Worm (Caenorhabditis elegans) whole organism, young adult: ENCODE measurements around the gene Y27F2A.9.
A peak's percentile ranks its signal among the peaks of the same experiment; 100 is the strongest.

Experiments
- B0019.2 ChIP-seq: fragments of 200-800 bp; sonication (Bioruptor generic); conservative IDR thresholded peaks from 2 replicates; pipeline ENCODE4 v1.3.6; 2022; ENCODE audit warnings: missing genetic modification reagents, missing genetic modification characterization, missing compliant biosample characterization
- B0035.1 ChIP-seq: sonication (generic microtip); optimal IDR thresholded peaks from 2 replicates; lab custom pipeline; 2016; ENCODE audit warnings: missing genetic modification characterization, mild to moderate bottlenecking, missing compliant biosample characterization, missing genotype, missing genetic modification reagents
- C17E4.6 ChIP-seq: fragments of 200-800 bp; sonication (Bioruptor generic); IDR thresholded peaks from 2 replicates; pipeline ENCODE4 v1.3.6; 2022; ENCODE audit warnings: missing genetic modification reagents, missing genetic modification characterization, missing compliant biosample characterization
- F37B4.10 ChIP-seq: fragments of 200-800 bp; sonication (Bioruptor generic); IDR thresholded peaks from 2 replicates; pipeline ENCODE4 v1.3.6; 2022; ENCODE audit warnings: missing genetic modification characterization, missing compliant biosample characterization
- F49E8.2 ChIP-seq: sonication (generic microtip); optimal IDR thresholded peaks from 3 replicates; lab custom pipeline; 2017; ENCODE audit warnings: missing genetic modification characterization, mild to moderate bottlenecking, missing compliant biosample characterization, antibody characterized with exemption, moderate library complexity; ENCODE audit not compliant: insufficient read depth
- F57A8.1 ChIP-seq: fragments of 200-800 bp; sonication (Bioruptor generic); optimal IDR thresholded peaks from 2 replicates; lab custom pipeline; 2018; ENCODE audit warnings: mild to moderate bottlenecking, missing genetic modification characterization, moderate library complexity, missing compliant biosample characterization
- ama-1 ChIP-seq, 3 experiments: fragments of 150-350 bp in 1 of 3; sonication (generic microtip) in 2 of 3; optimal IDR thresholded peaks; 2 replicates each; lab custom pipeline; 2014 to 2018; ENCODE audit warnings: missing biosample characterization in 2 of 3, missing genetic modification characterization in 2 of 3, missing genetic modification reagents in 2 of 3
- atf-7 ChIP-seq: sonication (generic microtip); optimal IDR thresholded peaks from 2 replicates; lab custom pipeline; 2017; ENCODE audit warnings: mild to moderate bottlenecking, missing genetic modification characterization, missing compliant biosample characterization
- athp-1 ChIP-seq: sonication (generic microtip); optimal IDR thresholded peaks from 2 replicates; lab custom pipeline; 2017; ENCODE audit warnings: mild to moderate bottlenecking, missing genetic modification characterization, missing compliant biosample characterization
- bed-1 ChIP-seq: fragments of 200-800 bp; sonication (Bioruptor generic); IDR thresholded peaks from 2 replicates; pipeline ENCODE4 v1.3.6; 2022; ENCODE audit warnings: missing genetic modification reagents, missing genetic modification characterization, missing compliant biosample characterization
- bed-2 ChIP-seq: fragments of 200-800 bp; sonication (Bioruptor generic); IDR thresholded peaks from 2 replicates; pipeline ENCODE4 v1.3.6; 2022; ENCODE audit warnings: missing genetic modification reagents, missing genetic modification characterization, missing compliant biosample characterization
- cebp-1 ChIP-seq, 2 experiments: fragments of 200-800 bp in 1 of 2; sonication (Bioruptor generic) in 1 of 2; sonication (generic microtip) in 1 of 2; IDR thresholded peaks in 1 of 2; optimal IDR thresholded peaks in 1 of 2; 2 replicates each; pipeline versions ENCODE4 v1.3.6 to Lab custom; 2017 to 2022; ENCODE audit warnings: missing compliant biosample characterization in 2 of 2, missing genetic modification characterization in 2 of 2, mild to moderate bottlenecking in 1 of 2, missing genetic modification reagents in 1 of 2, moderate library complexity in 1 of 2
- ceh-58 ChIP-seq: fragments of 200-800 bp; sonication (Bioruptor generic); IDR thresholded peaks from 2 replicates; pipeline ENCODE4 v1.3.6; 2022; ENCODE audit warnings: missing genetic modification characterization, missing compliant biosample characterization
- dox-1 ChIP-seq: fragments of 200-800 bp; sonication (Bioruptor generic); IDR thresholded peaks from 2 replicates; pipeline ENCODE4 v1.3.6; 2022; ENCODE audit warnings: missing genetic modification reagents, missing genetic modification characterization, missing compliant biosample characterization
- egl-44 ChIP-seq: fragments of 200-800 bp; sonication (Bioruptor generic); IDR thresholded peaks from 2 replicates; pipeline ENCODE4 v1.3.6; 2022; ENCODE audit warnings: missing genetic modification reagents, missing genetic modification characterization, missing compliant biosample characterization
- egrh-3 ChIP-seq: fragments of 200-800 bp; sonication (Bioruptor generic); IDR thresholded peaks from 2 replicates; pipeline ENCODE4 v1.3.6; 2022; ENCODE audit warnings: missing genetic modification reagents, missing genetic modification characterization, missing compliant biosample characterization
- ekl-4 ChIP-seq: fragments of 200-800 bp; sonication (Bioruptor generic); IDR thresholded peaks from 2 replicates; pipeline ENCODE4 v1.3.6; 2022; ENCODE audit warnings: missing genetic modification reagents, missing genetic modification characterization, missing compliant biosample characterization
- hlh-26 ChIP-seq: fragments of 200-800 bp; sonication (Bioruptor generic); conservative IDR thresholded peaks from 2 replicates; pipeline ENCODE4 v1.3.6; 2022; ENCODE audit warnings: missing genetic modification reagents, missing genetic modification characterization, missing compliant biosample characterization
- hmg-1.2 ChIP-seq: fragments of 200-800 bp; sonication (Bioruptor generic); IDR thresholded peaks from 2 replicates; pipeline ENCODE4 v1.3.6; 2022; ENCODE audit warnings: missing genetic modification reagents, missing genetic modification characterization, missing compliant biosample characterization
- hsf-1 ChIP-seq: fragments of 200-800 bp; sonication (Bioruptor generic); IDR thresholded peaks from 2 replicates; pipeline ENCODE4 v1.3.6; 2022; ENCODE audit warnings: missing genetic modification reagents, missing genetic modification characterization, missing compliant biosample characterization
- let-526 ChIP-seq: fragments of 200-800 bp; sonication (Bioruptor generic); IDR thresholded peaks from 2 replicates; pipeline ENCODE4 v1.3.6; 2022; ENCODE audit warnings: missing genetic modification reagents, missing genetic modification characterization, missing compliant biosample characterization
- lir-1 ChIP-seq: fragments of 200-800 bp; sonication (Bioruptor generic); conservative IDR thresholded peaks from 2 replicates; pipeline ENCODE4 v1.3.6; 2022; ENCODE audit warnings: missing genetic modification reagents, missing genetic modification characterization, missing compliant biosample characterization
- lsy-27 ChIP-seq: sonication (generic microtip); optimal IDR thresholded peaks from 2 replicates; lab custom pipeline; 2017; ENCODE audit warnings: missing genetic modification characterization, mild to moderate bottlenecking, missing compliant biosample characterization, antibody characterized with exemption, missing genotype, borderline replicate concordance; ENCODE audit not compliant: insufficient read depth
- madf-10 ChIP-seq: sonication (generic microtip); optimal IDR thresholded peaks from 2 replicates; lab custom pipeline; 2016; ENCODE audit warnings: mild to moderate bottlenecking, missing genetic modification characterization, missing compliant biosample characterization
- madf-6 ChIP-seq: fragments of 200-800 bp; sonication (Bioruptor generic); IDR thresholded peaks from 2 replicates; pipeline ENCODE4 v1.3.6; 2022; ENCODE audit warnings: missing genetic modification reagents, missing genetic modification characterization, missing compliant biosample characterization
- madf-8 ChIP-seq: fragments of 200-800 bp; sonication (Bioruptor generic); conservative IDR thresholded peaks from 2 replicates; pipeline ENCODE4 v1.3.6; 2022; ENCODE audit warnings: missing genetic modification reagents, missing genetic modification characterization, missing compliant biosample characterization
- mel-28 ChIP-seq: sonication (generic microtip); optimal IDR thresholded peaks from 2 replicates; lab custom pipeline; 2016; ENCODE audit warnings: borderline replicate concordance, mild to moderate bottlenecking, missing genetic modification characterization, missing compliant biosample characterization
- nhr-120 ChIP-seq: fragments of 200-800 bp; sonication (Bioruptor generic); IDR thresholded peaks from 2 replicates; pipeline ENCODE4 v1.3.6; 2022; ENCODE audit warnings: missing genetic modification characterization, missing compliant biosample characterization
- pbrm-1 ChIP-seq: fragments of 200-800 bp; sonication (Bioruptor generic); IDR thresholded peaks from 2 replicates; pipeline ENCODE4 v1.3.6; 2022; ENCODE audit warnings: missing genetic modification reagents, missing genetic modification characterization, missing compliant biosample characterization
- sdz-38 ChIP-seq: sonication (generic microtip); optimal IDR thresholded peaks from 2 replicates; lab custom pipeline; 2016; ENCODE audit warnings: missing genotype, missing genetic modification characterization, missing compliant biosample characterization
- snpc-1.3 ChIP-seq: sonication (generic microtip); optimal IDR thresholded peaks from 2 replicates; lab custom pipeline; 2017; ENCODE audit warnings: missing genetic modification characterization, mild to moderate bottlenecking, missing compliant biosample characterization, antibody characterized with exemption, moderate library complexity, missing genotype, missing genetic modification reagents; ENCODE audit not compliant: insufficient read depth
- snpc-3.4 ChIP-seq: sonication (generic microtip); optimal IDR thresholded peaks from 2 replicates; lab custom pipeline; 2017; ENCODE audit warnings: missing genetic modification characterization, mild to moderate bottlenecking, missing compliant biosample characterization, antibody characterized with exemption, moderate library complexity, missing genotype, missing genetic modification reagents
- snpc-4 ChIP-seq, 5 experiments: fragments of 150-350 bp in 1 of 5; sonication (generic microtip) in 4 of 5; optimal IDR thresholded peaks; 2 replicates each; lab custom pipeline; 2014 to 2018; ENCODE audit warnings: missing genetic modification characterization in 5 of 5, missing biosample characterization in 3 of 5, antibody characterized with exemption in 2 of 5, mild to moderate bottlenecking in 2 of 5, missing compliant biosample characterization in 2 of 5, missing genotype in 2 of 5, moderate library complexity in 2 of 5, missing genetic modification reagents in 1 of 5
- ztf-25 ChIP-seq: fragments of 200-800 bp; sonication (Bioruptor generic); IDR thresholded peaks from 2 replicates; pipeline ENCODE4 v1.3.6; 2022; ENCODE audit warnings: missing genetic modification reagents, missing genetic modification characterization, missing compliant biosample characterization
- ztf-28 ChIP-seq: fragments of 200-800 bp; sonication (Bioruptor generic); IDR thresholded peaks from 2 replicates; pipeline ENCODE4 v1.3.6; 2022; ENCODE audit warnings: missing genetic modification reagents, missing genetic modification characterization, missing compliant biosample characterization

Y27F2A.9 gene

DNA sequence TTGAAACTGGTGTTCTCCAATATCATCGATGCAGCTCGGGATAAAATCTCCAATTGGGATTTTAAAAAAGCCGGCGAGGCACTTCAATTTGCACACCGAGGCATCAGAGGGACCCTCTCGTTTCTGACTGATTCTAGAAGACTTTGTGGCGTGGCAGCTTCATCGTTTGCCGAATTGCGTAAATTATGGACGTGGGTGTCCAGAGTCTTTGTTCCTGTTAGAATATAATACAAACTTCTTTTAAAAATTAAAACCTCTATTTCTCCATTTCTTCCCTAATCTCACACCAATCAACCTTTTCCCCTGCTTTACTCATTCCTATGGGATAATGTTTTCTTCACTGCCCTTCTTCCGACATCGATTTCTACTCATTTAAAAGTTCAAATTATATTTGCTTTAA lies 18.9 kb upstream of the Y27F2A.9 start, which contains the start of gene ZC239.5:
TSS of gene ZC239.5 (plus strand) at position 301 of the 400 bp plus-strand sequence.
- no peak for TF ChIP-seq mel-28 (tag; lab: Kevin White, UChicago)
- no peak for TF ChIP-seq bed-1 (GFP tag; lab: Robert Waterston, UW)
- TF ChIP-seq let-526 (GFP tag; lab: Robert Waterston, UW), result no peak
- TF ChIP-seq dox-1 (GFP tag; lab: Robert Waterston, UW), result no peak
- no peak for TF ChIP-seq ekl-4 (GFP tag; lab: Robert Waterston, UW)
- no peak for TF ChIP-seq B0035.1 (tag; lab: Kevin White, UChicago)

DNA sequence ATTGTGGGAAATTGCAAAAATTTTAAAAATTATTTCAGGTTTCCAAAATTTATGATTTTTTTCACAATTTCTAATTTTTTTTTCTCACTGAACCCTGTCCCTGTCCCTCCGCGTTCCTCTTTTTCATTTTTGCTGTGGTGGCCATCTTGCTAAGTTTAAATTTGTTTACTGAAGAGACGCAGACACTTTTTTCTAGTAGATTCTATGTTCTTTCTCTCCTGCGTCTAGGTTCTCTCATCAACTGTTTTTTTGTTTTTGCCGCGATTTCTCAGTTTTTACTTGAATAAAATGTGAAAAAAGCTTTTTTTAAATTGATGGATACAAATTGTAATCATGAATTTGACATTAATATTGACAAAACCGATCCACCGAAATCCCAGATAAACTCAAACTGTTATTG lies 17.8 kb upstream of the Y27F2A.9 start, which contains the start of gene ZC239.6:
TSS of gene ZC239.6 (plus strand) at position 381 of the 400 bp plus-strand sequence.
- TF ChIP-seq lir-1 (GFP tag; lab: Robert Waterston, UW) (no peak), F37B4.10 (no peak), atf-7 (tag; lab: Kevin White, UChicago) (no peak), hmg-1.2 (GFP tag; lab: Robert Waterston, UW) (peak; percentile 46; the same call in 1 of the 2 replicates), hsf-1 (peak; percentile 53; the same call in 1 of the 2 replicates), B0035.1 (tag; lab: Kevin White, UChicago) (no peak), ceh-58 (GFP tag; lab: Robert Waterston, UW) (no peak), cebp-1 (GFP tag; IDR thresholded peaks at IDR 0.05; lab: Robert Waterston, UW) (no peak), cebp-1 (tag; optimal IDR thresholded peaks at IDR 0.05; lab: Kevin White, UChicago) (no peak), sdz-38 (tag; lab: Kevin White, UChicago) (no peak), madf-10 (tag; lab: Kevin White, UChicago) (no peak)

DNA sequence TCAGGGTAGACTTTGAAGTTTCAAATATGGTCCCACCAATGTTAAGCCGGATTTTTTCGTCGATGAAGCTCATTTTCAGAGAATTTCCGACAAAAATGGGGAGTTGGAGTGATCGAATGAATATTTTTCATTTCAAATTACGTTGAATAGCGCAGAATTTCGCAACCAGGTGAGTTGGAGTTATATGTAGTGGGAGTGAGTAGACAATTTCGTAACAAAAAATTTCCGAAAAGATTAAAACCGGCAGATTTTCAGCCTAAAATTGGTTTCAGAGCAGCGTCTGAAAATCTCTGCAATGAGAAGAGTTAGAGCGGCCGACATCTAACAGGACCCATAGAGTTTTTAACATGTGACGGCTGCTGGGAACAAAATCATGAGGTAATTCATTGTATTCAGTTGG lies 17.2 kb upstream of the Y27F2A.9 start, which contains the start of gene sdz-35:
TSS of gene sdz-35 (minus strand) at position 101 of the 400 bp plus-strand sequence.
- no peak for TF ChIP-seq athp-1
- no peak for TF ChIP-seq egl-44 (GFP tag; lab: Robert Waterston, UW)
- no peak for TF ChIP-seq ama-1 (optimal IDR thresholded peaks at IDR 0.05; lab: Kevin White, UChicago)
- TF ChIP-seq ama-1 (GFP tag; optimal IDR thresholded peaks at IDR 0.05; lab: Kevin White, UChicago), result no peak
- TF ChIP-seq F49E8.2 (tag; lab: Kevin White, UChicago), result no peak
- no peak for TF ChIP-seq B0019.2 (GFP tag; lab: Robert Waterston, UW)
- TF ChIP-seq snpc-3.4, result no peak
- TF ChIP-seq lsy-27 (tag; lab: Kevin White, UChicago), result no peak
- no peak for TF ChIP-seq ztf-28 (GFP tag; lab: Robert Waterston, UW)
- TF ChIP-seq F57A8.1 (GFP tag; lab: Kevin White, UChicago), result no peak
- no peak for TF ChIP-seq egrh-3 (GFP tag; lab: Robert Waterston, UW)
- TF ChIP-seq snpc-1.3 (tag; lab: Kevin White, UChicago), result no peak
- TF ChIP-seq bed-2 (GFP tag; lab: Robert Waterston, UW), result no peak
- TF ChIP-seq C17E4.6 (GFP tag; lab: Robert Waterston, UW), result no peak
- TF ChIP-seq madf-8 (GFP tag; lab: Robert Waterston, UW), result no peak
- TF ChIP-seq ztf-25, result no peak
- TF ChIP-seq madf-6 (GFP tag; lab: Robert Waterston, UW), result no peak
- TF ChIP-seq snpc-4 (GFP tag; optimal IDR thresholded peaks at IDR 0.05; lab: Kevin White, UChicago), result no peak
- TF ChIP-seq snpc-4 (tag; optimal IDR thresholded peaks at IDR 0.05; lab: Kevin White, UChicago), result no peak
- no peak for TF ChIP-seq nhr-120 (GFP tag; lab: Robert Waterston, UW)
- no peak for TF ChIP-seq hlh-26 (GFP tag; lab: Robert Waterston, UW)
- TF ChIP-seq pbrm-1 (GFP tag; lab: Robert Waterston, UW), result no peak
- TF ChIP-seq, all 124 proteins: peak for 0
